Worm (Caenorhabditis elegans) whole organism, L2 larva: Measurements from ENCODE around the gene C04C3.14.
"Not testable (repeated sequence)": the region's sequence is repeated elsewhere in the genome, so short reads cannot be mapped to it uniquely, and the experiment has no call there.

Source experiments
- C34F6.9 ChIP-seq: fragments of 150-350 bp; optimal IDR thresholded peaks from 2 replicates; lab custom pipeline; 2014; ENCODE audit warnings: missing biosample characterization, missing genetic modification characterization
- F13H6.1 ChIP-seq: sonication (generic microtip); optimal IDR thresholded peaks from 2 replicates; lab custom pipeline; 2016; ENCODE audit warnings: missing genetic modification characterization, missing compliant biosample characterization
- Y55F3AM.14 ChIP-seq: fragments of 200-800 bp; sonication (Bioruptor generic); optimal IDR thresholded peaks from 2 replicates; lab custom pipeline; 2018; ENCODE audit warnings: mild to moderate bottlenecking, missing genetic modification characterization, missing compliant biosample characterization
- ZK546.5 ChIP-seq: sonication (generic microtip); optimal IDR thresholded peaks from 2 replicates; lab custom pipeline; 2017; ENCODE audit warnings: missing biosample characterization, missing genetic modification characterization
- aly-2 ChIP-seq: fragments of 150-350 bp; optimal IDR thresholded peaks from 2 replicates; lab custom pipeline; 2014; ENCODE audit warnings: missing biosample characterization, missing genetic modification characterization
- ama-1 ChIP-seq: fragments of 150-350 bp; optimal IDR thresholded peaks from 2 replicates; lab custom pipeline; 2018; ENCODE audit warnings: inconsistent platforms
- blmp-1 ChIP-seq: sonication (generic microtip); optimal IDR thresholded peaks from 2 replicates; lab custom pipeline; 2017; ENCODE audit warnings: missing genetic modification characterization, mild to moderate bottlenecking, missing compliant biosample characterization, antibody characterized with exemption, moderate library complexity; ENCODE audit not compliant: insufficient read depth
- ceh-16 ChIP-seq: fragments of 150-350 bp; optimal IDR thresholded peaks from 2 replicates; lab custom pipeline; 2014; ENCODE audit warnings: missing biosample characterization, missing genetic modification characterization
- ceh-82 ChIP-seq: fragments of 150-350 bp; optimal IDR thresholded peaks from 2 replicates; lab custom pipeline; 2014; ENCODE audit warnings: missing biosample characterization, missing genetic modification characterization
- crh-2 ChIP-seq: sonication (generic microtip); optimal IDR thresholded peaks from 2 replicates; lab custom pipeline; 2017; ENCODE audit warnings: missing biosample characterization, missing genetic modification characterization
- egl-27 ChIP-seq: sonication (generic microtip); optimal IDR thresholded peaks from 3 replicates; lab custom pipeline; 2017; ENCODE audit warnings: missing biosample characterization, missing genetic modification reagents, missing genetic modification characterization
- elt-1 ChIP-seq: fragments of 150-350 bp; optimal IDR thresholded peaks from 2 replicates; lab custom pipeline; 2014; ENCODE audit warnings: missing biosample characterization, missing genetic modification characterization
- elt-3 ChIP-seq: sonication (generic microtip); optimal IDR thresholded peaks from 2 replicates; lab custom pipeline; 2017; ENCODE audit warnings: missing biosample characterization, missing genetic modification characterization
- fos-1 ChIP-seq: fragments of 150-350 bp; optimal IDR thresholded peaks from 2 replicates; lab custom pipeline; 2014; ENCODE audit warnings: missing biosample characterization, missing genetic modification characterization
- gmeb-1 ChIP-seq: fragments of 150-350 bp; optimal IDR thresholded peaks from 2 replicates; lab custom pipeline; 2014; ENCODE audit warnings: missing biosample characterization, missing genetic modification characterization
- lin-11 ChIP-seq: fragments of 150-350 bp; sonication (generic microtip); optimal IDR thresholded peaks from 2 replicates; lab custom pipeline; 2014; ENCODE audit warnings: missing biosample characterization, missing genetic modification characterization, inconsistent platforms, mixed read lengths
- lin-13 ChIP-seq: fragments of 150-350 bp; optimal IDR thresholded peaks from 2 replicates; lab custom pipeline; 2014; ENCODE audit warnings: missing biosample characterization, missing genetic modification reagents, missing genetic modification characterization
- lsy-2 ChIP-seq, 2 experiments: fragments of 150-350 bp in 1 of 2; sonication (generic microtip) in 1 of 2; optimal IDR thresholded peaks; 2 replicates each; lab custom pipeline; 2014 to 2017; ENCODE audit warnings: missing biosample characterization in 2 of 2, missing genetic modification characterization in 2 of 2
- mbf-1 ChIP-seq: sonication (generic microtip); optimal IDR thresholded peaks from 2 replicates; lab custom pipeline; 2017; ENCODE audit warnings: missing biosample characterization, missing genetic modification characterization
- mdl-1 ChIP-seq, 2 experiments: fragments of 150-350 bp in 1 of 2; sonication (generic microtip) in 1 of 2; optimal IDR thresholded peaks; 2 replicates each; lab custom pipeline; 2017; ENCODE audit warnings: missing biosample characterization in 2 of 2, missing genetic modification characterization in 2 of 2
- nhr-10 ChIP-seq: sonication (generic microtip); optimal IDR thresholded peaks from 2 replicates; lab custom pipeline; 2017; ENCODE audit warnings: missing biosample characterization, missing genetic modification characterization
- nhr-129 ChIP-seq: fragments of 150-350 bp; optimal IDR thresholded peaks from 2 replicates; lab custom pipeline; 2014; ENCODE audit warnings: missing biosample characterization, missing genetic modification characterization
- nhr-23 ChIP-seq: fragments of 150-350 bp; optimal IDR thresholded peaks from 2 replicates; lab custom pipeline; 2014; ENCODE audit warnings: missing biosample characterization, missing genetic modification reagents, missing genetic modification characterization
- nhr-25 ChIP-seq: fragments of 150-350 bp; sonication (generic microtip); optimal IDR thresholded peaks from 3 replicates; lab custom pipeline; 2014; ENCODE audit warnings: missing biosample characterization, missing genetic modification characterization
- nhr-77 ChIP-seq: fragments of 150-350 bp; optimal IDR thresholded peaks from 2 replicates; lab custom pipeline; 2014; ENCODE audit warnings: missing biosample characterization, missing genetic modification characterization
- peb-1 ChIP-seq: fragments of 150-350 bp; optimal IDR thresholded peaks from 2 replicates; lab custom pipeline; 2014; ENCODE audit warnings: missing biosample characterization, missing genetic modification characterization
- sem-4 ChIP-seq: fragments of 150-350 bp; optimal IDR thresholded peaks from 2 replicates; lab custom pipeline; 2014; ENCODE audit warnings: missing biosample characterization, missing genetic modification reagents, missing genetic modification characterization
- sma-3 ChIP-seq: sonication (generic microtip); optimal IDR thresholded peaks from 2 replicates; lab custom pipeline; 2016; ENCODE audit warnings: missing genetic modification reagents, missing genetic modification characterization, missing compliant biosample characterization
- sma-9 ChIP-seq, 2 experiments: fragments of 150-350 bp in 1 of 2; sonication (generic microtip) in 1 of 2; optimal IDR thresholded peaks; 2 replicates each; lab custom pipeline; 2014 to 2016; ENCODE audit warnings: missing genetic modification characterization in 2 of 2, mild to moderate bottlenecking in 1 of 2, missing biosample characterization in 1 of 2, missing compliant biosample characterization in 1 of 2, missing genetic modification reagents in 1 of 2, moderate library complexity in 1 of 2
- unc-39 ChIP-seq: fragments of 150-350 bp; optimal IDR thresholded peaks from 2 replicates; lab custom pipeline; 2014; ENCODE audit warnings: missing biosample characterization, missing genetic modification characterization
- unc-55 ChIP-seq: fragments of 150-350 bp; sonication (generic microtip); optimal IDR thresholded peaks from 3 replicates; lab custom pipeline; 2014; ENCODE audit warnings: missing biosample characterization, missing genetic modification reagents, missing genetic modification characterization
- unc-62 ChIP-seq: fragments of 150-350 bp; optimal IDR thresholded peaks from 2 replicates; lab custom pipeline; 2014; ENCODE audit warnings: missing biosample characterization, missing genetic modification reagents, missing genetic modification characterization
- ztf-11 ChIP-seq: sonication (generic microtip); optimal IDR thresholded peaks from 2 replicates; lab custom pipeline; 2017; ENCODE audit warnings: missing biosample characterization, missing genetic modification characterization
- ztf-4 ChIP-seq: fragments of 150-350 bp; optimal IDR thresholded peaks from 2 replicates; lab custom pipeline; 2014; ENCODE audit warnings: missing biosample characterization, missing genetic modification characterization

The C04C3.14 gene

ce11 chrIV:3385337-3386215 lies 10.1 kb upstream of the C04C3.14 start, which contains the start of gene mai-2:
mai-2 (plus strand) TSS chrIV:3385910.
- peak in 1 of 2 experiments; percentile 16 for TF ChIP-seq mdl-1 (tag; optimal IDR thresholded peaks at IDR 0.05; lab: Kevin White, UChicago)
- TF ChIP-seq fos-1 (tag; lab: Kevin White, UChicago): no peak
- TF ChIP-seq lin-11: peak; percentile 48
- no peak for TF ChIP-seq elt-1 (tag; lab: Kevin White, UChicago)
- TF ChIP-seq lin-13 (GFP tag; lab: Kevin White, UChicago): peak; percentile 51
- no peak for TF ChIP-seq elt-3 (tag; lab: Kevin White, UChicago)
- peak; percentile 39 for TF ChIP-seq ztf-4
- TF ChIP-seq crh-2: peak; percentile 54
- peak; percentile 42 for TF ChIP-seq blmp-1 (tag; lab: Kevin White, UChicago)
- no peak for TF ChIP-seq ceh-16
- TF ChIP-seq nhr-10 (tag; lab: Kevin White, UChicago): no peak
- TF ChIP-seq sma-3 (GFP tag; lab: Kevin White, UChicago): peak; percentile 63
- peak; percentile 52 for TF ChIP-seq ama-1
- TF ChIP-seq C34F6.9: peak; percentile 76
- TF ChIP-seq sma-9 (GFP tag; optimal IDR thresholded peaks at IDR 0.05; lab: Kevin White, UChicago): peak; percentile 25
- TF ChIP-seq sma-9 (tag; optimal IDR thresholded peaks at IDR 0.05; lab: Kevin White, UChicago): no peak
- TF ChIP-seq nhr-77 (tag; lab: Kevin White, UChicago): no peak
- TF ChIP-seq ceh-82 (tag; lab: Kevin White, UChicago): no peak
- peak; percentile 51 for TF ChIP-seq F13H6.1 (tag; lab: Kevin White, UChicago)
- peak; percentile 75 to 81 for TF ChIP-seq lsy-2 (tag; optimal IDR thresholded peaks at IDR 0.05; lab: Kevin White, UChicago)
- TF ChIP-seq nhr-129 (tag; lab: Kevin White, UChicago): peak; percentile 51
- peak; percentile 20 for TF ChIP-seq nhr-25 (tag; lab: Kevin White, UChicago)
- TF ChIP-seq unc-55 (GFP tag; lab: Kevin White, UChicago): peak; percentile 82
- TF ChIP-seq gmeb-1 (tag; lab: Kevin White, UChicago): peak; percentile 90
- TF ChIP-seq sem-4: peak; percentile 8
- no peak for TF ChIP-seq peb-1 (tag; lab: Kevin White, UChicago)
- TF ChIP-seq, all 48 proteins: peak for 17

ce11 chrIV:3386504-3387290 lies 9.0 kb upstream of the C04C3.14 start:
- no peak for TF ChIP-seq ZK546.5 (tag; lab: Kevin White, UChicago)
- TF ChIP-seq egl-27 (tag; lab: Kevin White, UChicago): no peak
- no peak for TF ChIP-seq aly-2 (tag; lab: Kevin White, UChicago)
- TF ChIP-seq sma-9 (GFP tag; optimal IDR thresholded peaks at IDR 0.05; lab: Kevin White, UChicago): no peak
- TF ChIP-seq sma-9 (tag; optimal IDR thresholded peaks at IDR 0.05; lab: Kevin White, UChicago): no peak
- TF ChIP-seq sem-4: no peak
- TF ChIP-seq Y55F3AM.14 (GFP tag; lab: Kevin White, UChicago): no peak
- TF ChIP-seq lsy-2 (tag; optimal IDR thresholded peaks at IDR 0.05; lab: Kevin White, UChicago): peak in 1 of 2 experiments; percentile 6
- peak; percentile 9 for TF ChIP-seq crh-2
- no peak for TF ChIP-seq mbf-1
- peak; percentile 53 for TF ChIP-seq ama-1
- no peak for TF ChIP-seq unc-62 (GFP tag; lab: Kevin White, UChicago)
- no peak for TF ChIP-seq gmeb-1 (tag; lab: Kevin White, UChicago)
- TF ChIP-seq lin-11: no peak
- no peak for TF ChIP-seq nhr-77 (tag; lab: Kevin White, UChicago)
- no peak for TF ChIP-seq elt-1 (tag; lab: Kevin White, UChicago)
- no peak for TF ChIP-seq ztf-11 (tag; lab: Kevin White, UChicago)

ce11 chrIV:3389999-3390398 lies 5.7 kb upstream of the C04C3.14 start, which contains the start of gene B0546.5:
B0546.5 (minus strand) TSS chrIV:3390099.
- not testable (repeated sequence) for TF ChIP-seq unc-39 (tag; lab: Kevin White, UChicago); nhr-23; lin-11
